Worm (Caenorhabditis elegans) whole organism, young adult: ENCODE measurements around the gene tag-65.

Experiments
- B0035.1 ChIP-seq: sonication (generic microtip); optimal IDR thresholded peaks from 2 replicates; lab custom pipeline; 2016; ENCODE audit warnings: missing genetic modification characterization, mild to moderate bottlenecking, missing compliant biosample characterization, missing genotype, missing genetic modification reagents
- B0261.1 ChIP-seq: sonication (generic microtip); optimal IDR thresholded peaks from 2 replicates; lab custom pipeline; 2016; ENCODE audit warnings: mild to moderate bottlenecking, missing genetic modification characterization, moderate library complexity, missing compliant biosample characterization
- F22D6.2 ChIP-seq: sonication (generic microtip); optimal IDR thresholded peaks from 2 replicates; lab custom pipeline; 2016; ENCODE audit warnings: mild to moderate bottlenecking, missing genetic modification characterization, missing compliant biosample characterization
- F23B12.7 ChIP-seq: sonication (generic microtip); optimal IDR thresholded peaks from 2 replicates; lab custom pipeline; 2017; ENCODE audit warnings: missing genetic modification characterization, mild to moderate bottlenecking, missing compliant biosample characterization, antibody characterized with exemption, moderate library complexity; ENCODE audit not compliant: insufficient read depth
- F37B4.10 ChIP-seq: fragments of 200-800 bp; sonication (Bioruptor generic); IDR thresholded peaks from 2 replicates; pipeline ENCODE4 v1.3.6; 2022; ENCODE audit warnings: missing genetic modification characterization, missing compliant biosample characterization
- F39B2.1 ChIP-seq: fragments of 200-800 bp; sonication (Bioruptor generic); IDR thresholded peaks from 2 replicates; pipeline ENCODE4 v1.3.6; 2022; ENCODE audit warnings: missing genetic modification reagents, missing genetic modification characterization, missing compliant biosample characterization
- F52B5.7 ChIP-seq: sonication (generic microtip); optimal IDR thresholded peaks from 2 replicates; lab custom pipeline; 2016; ENCODE audit warnings: mild to moderate bottlenecking, missing genetic modification characterization, missing compliant biosample characterization
- T07F8.4 ChIP-seq: sonication (generic microtip); optimal IDR thresholded peaks from 2 replicates; lab custom pipeline; 2016; ENCODE audit warnings: mild to moderate bottlenecking, missing genetic modification characterization, moderate library complexity, missing compliant biosample characterization
- Y53F4B.3 ChIP-seq: fragments of 200-800 bp; sonication (Bioruptor generic); IDR thresholded peaks from 2 replicates; pipeline ENCODE4 v1.3.6; 2022; ENCODE audit warnings: missing genetic modification reagents, missing genetic modification characterization, missing compliant biosample characterization
- Y53G8AR.9 ChIP-seq: fragments of 200-800 bp; sonication (Bioruptor generic); conservative IDR thresholded peaks from 2 replicates; pipeline ENCODE4 v1.3.6; 2022; ENCODE audit warnings: missing genetic modification reagents, missing genetic modification characterization, missing compliant biosample characterization
- Y67H2A.10 ChIP-seq: fragments of 200-800 bp; sonication (Bioruptor generic); conservative IDR thresholded peaks from 2 replicates; pipeline ENCODE4 v1.3.6; 2022; ENCODE audit warnings: missing genetic modification reagents, missing genetic modification characterization, missing compliant biosample characterization
- Y79H2A.3 ChIP-seq: fragments of 200-800 bp; sonication (Bioruptor generic); conservative IDR thresholded peaks from 2 replicates; pipeline ENCODE4 v1.3.6; 2022; ENCODE audit warnings: missing genetic modification reagents, missing genetic modification characterization, missing compliant biosample characterization
- akir-1 ChIP-seq: fragments of 200-800 bp; sonication (Bioruptor generic); optimal IDR thresholded peaks from 2 replicates; lab custom pipeline; 2018; ENCODE audit warnings: mild to moderate bottlenecking, missing genetic modification characterization, moderate library complexity, missing compliant biosample characterization
- ama-1 ChIP-seq, 3 experiments: fragments of 150-350 bp in 1 of 3; sonication (generic microtip) in 2 of 3; optimal IDR thresholded peaks; 2 replicates each; lab custom pipeline; 2014 to 2018; ENCODE audit warnings: missing biosample characterization in 2 of 3, missing genetic modification characterization in 2 of 3, missing genetic modification reagents in 2 of 3
- aptf-2 ChIP-seq: fragments of 200-800 bp; sonication (Bioruptor generic); conservative IDR thresholded peaks from 2 replicates; pipeline ENCODE4 v1.3.6; 2022; ENCODE audit warnings: missing genetic modification reagents, missing genetic modification characterization, missing compliant biosample characterization
- aptf-3 ChIP-seq: fragments of 200-800 bp; sonication (Bioruptor generic); IDR thresholded peaks from 2 replicates; pipeline ENCODE4 v1.3.6; 2022; ENCODE audit warnings: missing genetic modification characterization, missing compliant biosample characterization
- atf-7 ChIP-seq: sonication (generic microtip); optimal IDR thresholded peaks from 2 replicates; lab custom pipeline; 2017; ENCODE audit warnings: mild to moderate bottlenecking, missing genetic modification characterization, missing compliant biosample characterization
- attf-3 ChIP-seq: fragments of 200-800 bp; sonication (Bioruptor generic); conservative IDR thresholded peaks from 2 replicates; pipeline ENCODE4 v1.3.6; 2022; ENCODE audit warnings: missing genetic modification reagents, missing genetic modification characterization, missing compliant biosample characterization
- attf-6 ChIP-seq: fragments of 200-800 bp; sonication (Bioruptor generic); IDR thresholded peaks from 2 replicates; pipeline ENCODE4 v1.3.6; 2022; ENCODE audit warnings: missing genetic modification reagents, missing genetic modification characterization, missing compliant biosample characterization
- bed-2 ChIP-seq: fragments of 200-800 bp; sonication (Bioruptor generic); IDR thresholded peaks from 2 replicates; pipeline ENCODE4 v1.3.6; 2022; ENCODE audit warnings: missing genetic modification reagents, missing genetic modification characterization, missing compliant biosample characterization
- ceh-27 ChIP-seq: fragments of 200-800 bp; sonication (Bioruptor generic); optimal IDR thresholded peaks from 2 replicates; lab custom pipeline; 2018; ENCODE audit warnings: mild to moderate bottlenecking, missing genetic modification characterization, moderate library complexity, missing compliant biosample characterization
- ceh-40 ChIP-seq: fragments of 200-800 bp; sonication (Bioruptor generic); IDR thresholded peaks from 2 replicates; pipeline ENCODE4 v1.3.6; 2022; ENCODE audit warnings: missing genetic modification characterization, missing compliant biosample characterization
- ceh-79 ChIP-seq: sonication (generic microtip); optimal IDR thresholded peaks from 2 replicates; lab custom pipeline; 2017; ENCODE audit warnings: mild to moderate bottlenecking, missing genetic modification characterization, missing compliant biosample characterization
- dox-1 ChIP-seq: fragments of 200-800 bp; sonication (Bioruptor generic); IDR thresholded peaks from 2 replicates; pipeline ENCODE4 v1.3.6; 2022; ENCODE audit warnings: missing genetic modification reagents, missing genetic modification characterization, missing compliant biosample characterization
- dpff-1 ChIP-seq: sonication (generic microtip); optimal IDR thresholded peaks from 2 replicates; lab custom pipeline; 2017; ENCODE audit warnings: mild to moderate bottlenecking, missing genetic modification characterization, missing compliant biosample characterization
- egl-44 ChIP-seq: fragments of 200-800 bp; sonication (Bioruptor generic); IDR thresholded peaks from 2 replicates; pipeline ENCODE4 v1.3.6; 2022; ENCODE audit warnings: missing genetic modification reagents, missing genetic modification characterization, missing compliant biosample characterization
- egrh-3 ChIP-seq: fragments of 200-800 bp; sonication (Bioruptor generic); IDR thresholded peaks from 2 replicates; pipeline ENCODE4 v1.3.6; 2022; ENCODE audit warnings: missing genetic modification reagents, missing genetic modification characterization, missing compliant biosample characterization
- him-1 ChIP-seq: sonication (generic microtip); optimal IDR thresholded peaks from 2 replicates; lab custom pipeline; 2016; ENCODE audit warnings: missing genotype, missing genetic modification reagents, missing genetic modification characterization, missing compliant biosample characterization
- hlh-12 ChIP-seq: sonication (generic microtip); optimal IDR thresholded peaks from 2 replicates; lab custom pipeline; 2016; ENCODE audit warnings: missing genetic modification characterization, missing compliant biosample characterization
- lag-1 ChIP-seq: fragments of 200-800 bp; sonication (Bioruptor generic); IDR thresholded peaks from 2 replicates; pipeline ENCODE4 v1.3.6; 2022; ENCODE audit warnings: missing genetic modification reagents, missing genetic modification characterization, missing compliant biosample characterization
- let-607 ChIP-seq, 2 experiments: fragments of 200-800 bp in 1 of 2; sonication (Bioruptor generic) in 1 of 2; sonication (generic microtip) in 1 of 2; optimal IDR thresholded peaks; 2 replicates each; lab custom pipeline; 2016 to 2018; ENCODE audit warnings: mild to moderate bottlenecking in 2 of 2, missing compliant biosample characterization in 2 of 2, missing genetic modification characterization in 2 of 2, moderate library complexity in 2 of 2, missing genotype in 1 of 2
- lin-40 ChIP-seq: sonication (generic microtip); optimal IDR thresholded peaks from 2 replicates; lab custom pipeline; 2016; ENCODE audit warnings: missing genetic modification characterization, mild to moderate bottlenecking, missing compliant biosample characterization, missing genotype, missing genetic modification reagents
- lir-1 ChIP-seq: fragments of 200-800 bp; sonication (Bioruptor generic); conservative IDR thresholded peaks from 2 replicates; pipeline ENCODE4 v1.3.6; 2022; ENCODE audit warnings: missing genetic modification reagents, missing genetic modification characterization, missing compliant biosample characterization
- lsy-27 ChIP-seq: sonication (generic microtip); optimal IDR thresholded peaks from 2 replicates; lab custom pipeline; 2017; ENCODE audit warnings: missing genetic modification characterization, mild to moderate bottlenecking, missing compliant biosample characterization, antibody characterized with exemption, missing genotype, borderline replicate concordance; ENCODE audit not compliant: insufficient read depth
- madf-3 ChIP-seq: fragments of 200-800 bp; sonication (Bioruptor generic); IDR thresholded peaks from 2 replicates; pipeline ENCODE4 v1.3.6; 2022; ENCODE audit warnings: missing genetic modification reagents, missing genetic modification characterization, missing compliant biosample characterization
- mes-4 ChIP-seq: sonication (generic microtip); optimal IDR thresholded peaks from 2 replicates; lab custom pipeline; 2016; ENCODE audit warnings: missing genotype, missing genetic modification characterization, missing compliant biosample characterization
- nhr-90 ChIP-seq: sonication (generic microtip); optimal IDR thresholded peaks from 2 replicates; lab custom pipeline; 2016; ENCODE audit warnings: missing genotype, mild to moderate bottlenecking, missing genetic modification characterization, missing compliant biosample characterization
- rcor-1 ChIP-seq: fragments of 200-800 bp; sonication (Bioruptor generic); IDR thresholded peaks from 2 replicates; pipeline ENCODE4 v1.3.6; 2022; ENCODE audit warnings: missing genetic modification reagents, missing genetic modification characterization, missing compliant biosample characterization
- rec-8 ChIP-seq, 2 experiments: sonication (generic microtip); optimal IDR thresholded peaks; 2 replicates each; lab custom pipeline; 2016; ENCODE audit warnings: mild to moderate bottlenecking in 2 of 2, missing genetic modification characterization in 2 of 2, missing genetic modification reagents in 2 of 2, missing genotype in 2 of 2, missing biosample characterization in 1 of 2, missing compliant biosample characterization in 1 of 2, moderate library complexity in 1 of 2
- sdz-38 ChIP-seq: sonication (generic microtip); optimal IDR thresholded peaks from 2 replicates; lab custom pipeline; 2016; ENCODE audit warnings: missing genotype, missing genetic modification characterization, missing compliant biosample characterization
- somi-1 ChIP-seq: fragments of 200-800 bp; sonication (Bioruptor generic); optimal IDR thresholded peaks from 2 replicates; lab custom pipeline; 2018; ENCODE audit warnings: mild to moderate bottlenecking, missing genetic modification characterization, missing compliant biosample characterization
- sptf-2 ChIP-seq: fragments of 200-800 bp; sonication (Bioruptor generic); optimal IDR thresholded peaks from 2 replicates; lab custom pipeline; 2018; ENCODE audit warnings: mild to moderate bottlenecking, missing genetic modification characterization, missing compliant biosample characterization
- tbp1 ChIP-seq: fragments of 200-800 bp; sonication (Bioruptor generic); optimal IDR thresholded peaks from 2 replicates; lab custom pipeline; 2018; ENCODE audit warnings: mild to moderate bottlenecking, missing genetic modification characterization, missing compliant biosample characterization
- tbx-9 ChIP-seq: sonication (generic microtip); optimal IDR thresholded peaks from 2 replicates; lab custom pipeline; 2016; ENCODE audit warnings: borderline replicate concordance, missing genetic modification characterization, inconsistent platforms, missing compliant biosample characterization
- unc-62 ChIP-seq: fragments of 150-350 bp; optimal IDR thresholded peaks from 2 replicates; lab custom pipeline; 2014; ENCODE audit warnings: missing biosample characterization, missing genetic modification reagents, missing genetic modification characterization
- zfh-2 ChIP-seq: fragments of 200-800 bp; sonication (Bioruptor generic); conservative IDR thresholded peaks from 2 replicates; pipeline ENCODE4 v1.3.6; 2022; ENCODE audit warnings: missing genetic modification reagents, missing genetic modification characterization, missing compliant biosample characterization
- ztf-22 ChIP-seq: fragments of 200-800 bp; sonication (Bioruptor generic); optimal IDR thresholded peaks from 2 replicates; lab custom pipeline; 2018; ENCODE audit warnings: mild to moderate bottlenecking, missing genetic modification characterization, moderate library complexity, missing compliant biosample characterization
- ztf-3 ChIP-seq: fragments of 200-800 bp; sonication (Bioruptor generic); optimal IDR thresholded peaks from 2 replicates; lab custom pipeline; 2018; ENCODE audit warnings: mild to moderate bottlenecking, missing genetic modification characterization, missing compliant biosample characterization

tag-65 gene

DNA sequence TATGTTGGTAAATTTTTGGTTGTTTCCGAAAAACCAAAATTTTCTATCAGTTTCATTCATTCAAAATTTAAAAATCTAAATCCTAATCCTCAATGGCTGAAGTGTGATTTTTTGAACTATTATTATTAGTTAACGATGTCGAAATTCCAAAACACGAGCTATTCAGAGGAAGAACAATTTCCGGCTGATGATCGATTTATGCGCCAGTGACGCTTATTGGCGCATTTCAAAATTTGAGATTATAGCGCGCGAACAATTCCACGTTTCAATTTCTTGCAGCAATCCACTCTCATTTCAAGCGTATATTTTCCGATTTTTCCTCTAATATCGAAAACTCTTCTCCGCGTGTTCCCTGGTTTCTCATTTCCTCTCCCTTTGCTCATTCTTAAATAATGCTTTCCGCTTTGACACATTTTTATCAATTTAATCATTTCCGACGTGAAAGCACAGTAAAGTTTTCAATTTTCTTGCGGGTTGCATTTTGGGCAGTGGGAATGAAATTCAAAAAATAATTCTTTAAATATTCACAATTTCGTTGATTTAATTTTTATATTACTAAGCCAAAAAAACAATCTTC is 14.0 kb downstream of the tag-65 start (continued):
- TF ChIP-seq mes-4 (no peak), zfh-2 (no peak), egrh-3 (GFP tag; lab: Robert Waterston, UW) (no peak), bed-2 (no peak), attf-3 (GFP tag; lab: Robert Waterston, UW) (no peak), ztf-3 (no peak), akir-1 (GFP tag; lab: Kevin White, UChicago) (no peak), ama-1 (optimal IDR thresholded peaks at IDR 0.05; lab: Kevin White, UChicago) (no peak), ama-1 (GFP tag; optimal IDR thresholded peaks at IDR 0.05; lab: Kevin White, UChicago) (no peak), aptf-3 (GFP tag; lab: Robert Waterston, UW) (no peak), B0261.1 (tag; lab: Kevin White, UChicago) (no peak), somi-1 (no peak), atf-7 (tag; lab: Kevin White, UChicago) (peak; percentile 38), rcor-1 (GFP tag; lab: Robert Waterston, UW) (no peak), lir-1 (GFP tag; lab: Robert Waterston, UW) (no peak), T07F8.4 (tag; lab: Kevin White, UChicago) (no peak), rec-8 (tag; optimal IDR thresholded peaks at IDR 0.05; lab: Kevin White, UChicago) (no peak), Y67H2A.10 (no peak), tbx-9 (tag; lab: Kevin White, UChicago) (no peak), F23B12.7 (tag; lab: Kevin White, UChicago) (no peak), ceh-40 (GFP tag; lab: Robert Waterston, UW) (0 out of 2 replicates have a peak, but pooled peaks have one; percentile 22), F39B2.1 (GFP tag; lab: Robert Waterston, UW) (no peak), Y79H2A.3 (no peak), unc-62 (GFP tag; lab: Kevin White, UChicago) (no peak), lin-40 (tag; lab: Kevin White, UChicago) (peak; percentile 38), egl-44 (GFP tag; lab: Robert Waterston, UW) (no peak), lsy-27 (no peak), ztf-22 (GFP tag; lab: Kevin White, UChicago) (peak; percentile 11), sdz-38 (tag; lab: Kevin White, UChicago) (no peak), lag-1 (GFP tag; lab: Robert Waterston, UW) (no peak), attf-6 (GFP tag; lab: Robert Waterston, UW) (no peak), F37B4.10 (GFP tag; lab: Robert Waterston, UW) (no peak), dpff-1 (no peak), hlh-12 (no peak), nhr-90 (tag; lab: Kevin White, UChicago) (no peak), F22D6.2 (tag; lab: Kevin White, UChicago) (no peak), dox-1 (peak; percentile 71), madf-3 (GFP tag; lab: Robert Waterston, UW) (peak; percentile 67; the same call in 1 of the 2 replicates), ceh-27 (peak; percentile 6), Y53F4B.3 (GFP tag; lab: Robert Waterston, UW) (no peak), aptf-2 (GFP tag; lab: Robert Waterston, UW) (no peak), F52B5.7 (tag; lab: Kevin White, UChicago) (no peak), ceh-79 (tag; lab: Kevin White, UChicago) (no peak), him-1 (tag; lab: Kevin White, UChicago) (no peak), B0035.1 (tag; lab: Kevin White, UChicago) (no peak), Y53G8AR.9 (GFP tag; lab: Robert Waterston, UW) (0 out of 2 replicates have a peak, but pooled peaks have one; percentile 68), sptf-2 (no peak), let-607 (tag; optimal IDR thresholded peaks at IDR 0.05; lab: Kevin White, UChicago) (peak in 1 of 2 experiments; percentile 19), tbp1 (GFP tag; lab: Kevin White, UChicago) (peak; percentile 18)
